Worm (Caenorhabditis elegans) whole organism, late embryonic: ENCODE data around the gene C09B9.4.
A peak's percentile ranks its signal among the peaks of the same experiment; 100 is the strongest.

ENCODE experiments used
- Y22D7AL.16 ChIP-seq: sonication (generic microtip); optimal IDR thresholded peaks from 2 replicates; lab custom pipeline; 2016; ENCODE audit warnings: missing genetic modification characterization, missing compliant biosample characterization
- ahr-1 ChIP-seq: sonication (generic microtip); optimal IDR thresholded peaks from 2 replicates; lab custom pipeline; 2016; ENCODE audit warnings: missing genetic modification characterization, missing compliant biosample characterization
- ceh-18 ChIP-seq: sonication (generic microtip); optimal IDR thresholded peaks from 2 replicates; lab custom pipeline; 2016; ENCODE audit warnings: missing genetic modification characterization, missing compliant biosample characterization
- ceh-2 ChIP-seq: sonication (generic microtip); optimal IDR thresholded peaks from 2 replicates; lab custom pipeline; 2016; ENCODE audit warnings: missing genotype, missing genetic modification characterization, missing compliant biosample characterization
- ceh-22 ChIP-seq: sonication (generic microtip); optimal IDR thresholded peaks from 2 replicates; lab custom pipeline; 2017; ENCODE audit warnings: missing biosample characterization, missing genetic modification characterization
- ceh-30 ChIP-seq: fragments of 150-350 bp; optimal IDR thresholded peaks from 2 replicates; lab custom pipeline; 2014; ENCODE audit warnings: missing biosample characterization, missing genetic modification characterization
- ceh-31 ChIP-seq: sonication (generic microtip); optimal IDR thresholded peaks from 2 replicates; lab custom pipeline; 2016; ENCODE audit warnings: missing genetic modification characterization, missing compliant biosample characterization
- ceh-34 ChIP-seq: sonication (generic microtip); optimal IDR thresholded peaks from 2 replicates; lab custom pipeline; 2016; ENCODE audit warnings: mild to moderate bottlenecking, missing genetic modification characterization, missing compliant biosample characterization
- ceh-48 ChIP-seq: sonication (generic microtip); optimal IDR thresholded peaks from 2 replicates; lab custom pipeline; 2016; ENCODE audit warnings: missing genetic modification characterization, inconsistent platforms, missing compliant biosample characterization
- che-1 ChIP-seq: sonication (generic microtip); optimal IDR thresholded peaks from 2 replicates; lab custom pipeline; 2016; ENCODE audit warnings: mild to moderate bottlenecking, missing genetic modification characterization, missing compliant biosample characterization
- dmd-4 ChIP-seq: sonication (generic microtip); optimal IDR thresholded peaks from 2 replicates; lab custom pipeline; 2016; ENCODE audit warnings: borderline replicate concordance, missing genetic modification characterization, missing compliant biosample characterization
- elt-2 ChIP-seq: sonication (generic microtip); optimal IDR thresholded peaks from 2 replicates; lab custom pipeline; 2016; ENCODE audit warnings: missing genetic modification reagents, missing genetic modification characterization, missing compliant biosample characterization
- fax-1 ChIP-seq: sonication (generic microtip); optimal IDR thresholded peaks from 2 replicates; lab custom pipeline; 2016; ENCODE audit warnings: missing genotype, missing genetic modification characterization, missing compliant biosample characterization
- fkh-10 ChIP-seq: fragments of 150-350 bp; optimal IDR thresholded peaks from 2 replicates; lab custom pipeline; 2014; ENCODE audit warnings: missing biosample characterization, missing genetic modification reagents, missing genetic modification characterization
- fkh-6 ChIP-seq: sonication (generic microtip); optimal IDR thresholded peaks from 2 replicates; lab custom pipeline; 2016; ENCODE audit warnings: missing genetic modification characterization, missing compliant biosample characterization
- hlh-13 ChIP-seq: fragments of 200-800 bp; sonication (Bioruptor generic); optimal IDR thresholded peaks from 2 replicates; lab custom pipeline; 2018; ENCODE audit warnings: mild to moderate bottlenecking, missing genetic modification characterization, missing compliant biosample characterization
- hlh-15 ChIP-seq: sonication (generic microtip); optimal IDR thresholded peaks from 2 replicates; lab custom pipeline; 2016; ENCODE audit warnings: missing genetic modification characterization, missing compliant biosample characterization
- hlh-8 ChIP-seq: sonication (generic microtip); optimal IDR thresholded peaks from 2 replicates; lab custom pipeline; 2016; ENCODE audit warnings: missing genotype, missing genetic modification characterization, missing compliant biosample characterization
- mec-3 ChIP-seq: sonication (generic microtip); optimal IDR thresholded peaks from 2 replicates; lab custom pipeline; 2016; ENCODE audit warnings: borderline replicate concordance, missing genetic modification characterization, missing compliant biosample characterization
- nfya-1 ChIP-seq: sonication (generic microtip); optimal IDR thresholded peaks from 2 replicates; lab custom pipeline; 2017; ENCODE audit warnings: missing genetic modification characterization, mild to moderate bottlenecking, missing compliant biosample characterization, antibody characterized with exemption, moderate library complexity
- nhr-11 ChIP-seq: fragments of 150-350 bp; optimal IDR thresholded peaks from 2 replicates; lab custom pipeline; 2014; ENCODE audit warnings: missing biosample characterization, missing genetic modification characterization
- nhr-232 ChIP-seq: sonication (generic microtip); optimal IDR thresholded peaks from 2 replicates; lab custom pipeline; 2016; ENCODE audit warnings: missing genetic modification characterization, missing compliant biosample characterization
- npax-4 ChIP-seq: sonication (generic microtip); optimal IDR thresholded peaks from 2 replicates; lab custom pipeline; 2016; ENCODE audit warnings: missing genetic modification characterization, missing compliant biosample characterization
- odd-2 ChIP-seq: sonication (generic microtip); optimal IDR thresholded peaks from 2 replicates; lab custom pipeline; 2017; ENCODE audit warnings: antibody characterized with exemption, mild to moderate bottlenecking, missing genetic modification characterization, missing compliant biosample characterization
- pat-9 ChIP-seq: fragments of 200-800 bp; sonication (Bioruptor generic); optimal IDR thresholded peaks from 2 replicates; lab custom pipeline; 2018; ENCODE audit warnings: mild to moderate bottlenecking, missing genetic modification characterization, moderate library complexity, missing compliant biosample characterization
- ref-2 ChIP-seq: sonication (generic microtip); optimal IDR thresholded peaks from 2 replicates; lab custom pipeline; 2016; ENCODE audit warnings: missing genetic modification characterization, missing compliant biosample characterization
- sox-2 ChIP-seq: fragments of 200-800 bp; sonication (Bioruptor generic); IDR thresholded peaks from 2 replicates; pipeline ENCODE4 v1.3.6; 2022; ENCODE audit warnings: missing genetic modification reagents, missing genetic modification characterization, missing compliant biosample characterization
- tbx-2 ChIP-seq: sonication (generic microtip); optimal IDR thresholded peaks from 2 replicates; lab custom pipeline; 2016; ENCODE audit warnings: missing genetic modification characterization, missing compliant biosample characterization
- unc-42 ChIP-seq: sonication (generic microtip); optimal IDR thresholded peaks from 2 replicates; lab custom pipeline; 2016; ENCODE audit warnings: missing genotype, missing genetic modification characterization, missing compliant biosample characterization
- unc-55 ChIP-seq: sonication (generic microtip); optimal IDR thresholded peaks from 2 replicates; lab custom pipeline; 2017; ENCODE audit warnings: missing biosample characterization, missing genetic modification reagents, missing genetic modification characterization
- unc-86 ChIP-seq: sonication (generic microtip); optimal IDR thresholded peaks from 2 replicates; lab custom pipeline; 2016; ENCODE audit warnings: missing genetic modification characterization, missing compliant biosample characterization
- zip-5 ChIP-seq: sonication (generic microtip); optimal IDR thresholded peaks from 2 replicates; lab custom pipeline; 2016; ENCODE audit warnings: missing genetic modification characterization, missing compliant biosample characterization
- ztf-16 ChIP-seq: sonication (generic microtip); optimal IDR thresholded peaks from 2 replicates; lab custom pipeline; 2017; ENCODE audit warnings: missing genetic modification characterization, missing compliant biosample characterization

The C09B9.4 gene

DNA sequence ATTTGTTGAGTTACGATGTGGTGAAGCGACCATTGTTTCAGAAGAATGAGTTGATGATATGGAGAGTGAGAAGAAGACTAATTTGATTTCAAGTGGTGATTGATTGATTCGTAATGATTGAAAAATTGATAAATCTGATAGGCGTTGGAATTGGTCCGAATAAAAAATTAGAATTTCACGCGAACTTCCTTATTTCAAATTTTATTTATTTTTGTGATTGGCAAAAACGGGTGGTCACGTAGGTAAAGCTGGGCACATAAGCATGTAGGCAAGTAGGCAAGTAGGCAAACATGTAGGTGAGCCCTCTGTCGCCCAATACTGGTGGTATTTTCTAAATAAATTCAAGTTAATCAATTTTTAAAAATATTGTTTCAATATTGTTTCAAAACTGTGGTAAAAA, at the start of gene C09B9.4:
Gene C09B9.4 (minus strand): TSS at position 101 of the 400 bp plus-strand sequence.
- no peak for TF ChIP-seq nhr-11 (tag; lab: Kevin White, UChicago)
- no peak for TF ChIP-seq Y22D7AL.16 (tag; lab: Kevin White, UChicago)
- no peak for TF ChIP-seq zip-5 (tag; lab: Kevin White, UChicago)
- TF ChIP-seq fax-1 (tag; lab: Kevin White, UChicago), result no peak
- no peak for TF ChIP-seq unc-86 (tag; lab: Kevin White, UChicago)
- TF ChIP-seq dmd-4, result no peak
- no peak for TF ChIP-seq fkh-6 (tag; lab: Kevin White, UChicago)
- no peak for TF ChIP-seq npax-4 (tag; lab: Kevin White, UChicago)
- no peak for TF ChIP-seq ahr-1 (tag; lab: Kevin White, UChicago)
- TF ChIP-seq hlh-13 (GFP tag; lab: Kevin White, UChicago), result no peak
- TF ChIP-seq nhr-232 (tag; lab: Kevin White, UChicago), result no peak
- no peak for TF ChIP-seq ceh-34 (tag; lab: Kevin White, UChicago)

DNA sequence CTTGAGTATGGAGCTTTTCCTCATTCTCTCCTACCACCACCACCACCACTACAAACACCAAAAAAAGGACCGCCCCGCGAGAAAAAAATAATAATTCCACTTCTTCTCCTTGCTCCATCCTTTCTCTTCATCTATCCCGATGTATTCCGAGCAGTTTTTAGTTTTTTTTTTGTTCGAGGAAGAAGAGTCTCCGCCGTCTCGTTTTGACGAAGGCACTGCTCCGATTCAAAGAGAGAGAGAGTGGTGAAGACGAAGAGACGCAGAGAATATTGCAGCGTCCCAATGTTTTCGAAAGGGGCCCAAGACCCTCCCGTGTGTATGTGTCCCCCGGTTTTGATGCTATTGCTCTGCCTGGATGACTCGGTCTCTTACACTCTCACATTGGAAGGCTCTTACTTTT, 47.9 kb upstream of the C09B9.4 start:
- TF ChIP-seq hlh-15 (no peak), tbx-2 (tag; lab: Kevin White, UChicago) (peak; percentile 13)
- TF ChIP-seq, all 69 proteins: peak for 1

DNA sequence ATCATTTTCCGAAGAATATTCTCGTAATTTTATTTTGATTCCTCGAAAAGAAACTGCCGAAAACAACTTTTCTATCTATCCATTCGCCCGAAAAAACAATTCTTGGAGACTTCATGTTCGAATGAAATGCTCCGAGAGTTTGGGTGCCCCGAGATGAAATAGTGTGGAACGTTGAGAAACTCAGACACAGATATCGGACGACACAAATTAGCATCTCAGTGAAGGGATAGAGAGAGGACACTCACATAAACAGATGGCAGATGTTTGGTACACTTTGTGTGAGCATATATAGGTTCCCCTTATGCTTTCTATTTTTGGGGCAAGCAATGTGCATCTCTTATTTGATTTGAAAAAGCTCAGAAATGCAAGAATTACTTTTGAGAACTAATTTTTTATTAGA, 45.7 kb upstream of the C09B9.4 start:
- TF ChIP-seq ceh-2 (no peak), unc-42 (tag; lab: Kevin White, UChicago) (peak; percentile 9), ztf-16 (tag; lab: Kevin White, UChicago) (no peak), nfya-1 (tag; lab: Kevin White, UChicago) (peak; percentile 36), hlh-8 (tag; lab: Kevin White, UChicago) (peak; percentile 53)

DNA sequence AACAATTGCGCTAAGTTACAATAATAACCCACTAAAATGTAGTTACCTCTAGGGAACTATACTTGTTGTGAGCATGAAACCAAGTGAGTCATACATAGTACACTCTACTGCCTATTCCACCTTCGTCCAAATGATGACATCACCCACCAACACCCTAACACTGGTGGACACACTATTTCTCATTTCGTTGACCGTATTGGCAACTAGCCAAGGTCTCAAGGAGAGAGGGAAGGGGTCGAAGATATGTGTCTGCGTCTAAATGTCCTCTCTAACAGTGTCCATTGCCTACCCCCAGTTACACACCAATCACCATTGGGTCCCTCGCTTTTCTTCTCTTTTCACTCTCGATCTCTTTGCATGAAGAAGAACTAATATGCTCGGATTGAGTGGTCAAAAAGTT, 44.7 kb upstream of the C09B9.4 start:
- TF ChIP-seq tbx-2 (tag; lab: Kevin White, UChicago) (peak; percentile 26), che-1 (tag; lab: Kevin White, UChicago) (no peak), Y22D7AL.16 (tag; lab: Kevin White, UChicago) (peak; percentile 16), hlh-15 (no peak), pat-9 (no peak), ahr-1 (tag; lab: Kevin White, UChicago) (no peak), ceh-48 (tag; lab: Kevin White, UChicago) (no peak), nfya-1 (tag; lab: Kevin White, UChicago) (peak; percentile 74), sox-2 (GFP tag; lab: Robert Waterston, UW) (no peak), ref-2 (peak; percentile 61), ceh-31 (tag; lab: Kevin White, UChicago) (peak; percentile 18), fkh-10 (no peak), npax-4 (tag; lab: Kevin White, UChicago) (no peak), unc-55 (GFP tag; lab: Kevin White, UChicago) (peak; percentile 18), zip-5 (tag; lab: Kevin White, UChicago) (no peak)

DNA sequence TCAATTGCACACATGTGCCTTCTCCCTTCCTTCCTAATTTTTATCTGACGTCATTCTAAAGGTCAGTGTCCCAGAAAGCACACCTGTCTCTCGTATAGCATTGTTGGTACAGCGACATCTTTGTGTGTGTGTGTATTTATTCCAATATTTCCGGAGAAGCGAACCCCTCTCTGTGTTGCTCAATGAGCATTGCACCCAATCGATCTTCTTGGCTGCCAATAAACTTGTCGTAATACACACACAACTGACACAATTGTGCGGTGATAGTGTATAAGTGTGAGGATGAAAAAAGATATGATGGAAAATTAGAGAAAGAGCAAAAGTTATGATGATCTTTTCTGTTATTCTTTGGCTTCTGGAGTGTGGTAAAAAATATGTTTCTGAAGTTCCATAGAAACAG, 43.4 kb upstream of the C09B9.4 start:
- no peak for TF ChIP-seq ceh-18 (tag; lab: Kevin White, UChicago)
- peak; percentile 11 for TF ChIP-seq ceh-31 (tag; lab: Kevin White, UChicago)
- TF ChIP-seq nfya-1 (tag; lab: Kevin White, UChicago), result peak; percentile 6
- TF ChIP-seq unc-55 (GFP tag; lab: Kevin White, UChicago), result peak; percentile 71

DNA sequence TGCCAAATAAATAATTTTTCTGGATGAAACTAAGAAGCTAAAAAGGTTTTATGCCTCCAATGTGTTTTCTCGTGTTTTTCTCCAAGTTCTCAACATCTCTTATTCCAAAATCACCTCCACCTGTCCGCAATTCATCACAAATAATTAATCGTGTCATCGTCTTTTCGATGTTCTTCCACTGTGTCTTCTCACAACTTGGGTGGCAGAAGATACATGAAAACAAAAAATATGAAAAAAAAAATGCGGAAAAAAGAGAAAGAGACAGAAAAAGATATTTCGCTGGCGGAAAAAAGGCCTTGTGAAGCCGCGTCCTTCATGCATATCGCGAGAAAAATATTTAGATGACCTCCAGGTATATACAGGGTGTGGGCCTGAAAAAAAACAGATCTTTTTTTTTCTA, 40.7 kb upstream of the C09B9.4 start:
- TF ChIP-seq odd-2, result no peak
- TF ChIP-seq mec-3, result no peak
- no peak for TF ChIP-seq unc-55 (GFP tag; lab: Kevin White, UChicago)
- no peak for TF ChIP-seq elt-2 (tag; lab: Kevin White, UChicago)
- TF ChIP-seq ceh-30 (tag; lab: Kevin White, UChicago), result no peak
- TF ChIP-seq sox-2 (GFP tag; lab: Robert Waterston, UW), result no peak
- TF ChIP-seq ceh-22 (tag; lab: Kevin White, UChicago), result no peak
- TF ChIP-seq tbx-2 (tag; lab: Kevin White, UChicago), result no peak
- no peak for TF ChIP-seq hlh-8 (tag; lab: Kevin White, UChicago)
